Worm (Caenorhabditis elegans) whole organism, late embryonic: Measurements from ENCODE around the gene txdc-12.2.

Experiments
- C08G9.2 ChIP-seq: sonication (generic microtip); optimal IDR thresholded peaks from 2 replicates; lab custom pipeline; 2016; ENCODE audit warnings: mild to moderate bottlenecking, missing genetic modification characterization, moderate library complexity, missing compliant biosample characterization
- C38D4.7 ChIP-seq: fragments of 200-800 bp; sonication (Bioruptor generic); optimal IDR thresholded peaks from 2 replicates; lab custom pipeline; 2018; ENCODE audit warnings: mild to moderate bottlenecking, missing genetic modification characterization, moderate library complexity, missing compliant biosample characterization
- K02D7.2 ChIP-seq: sonication (generic microtip); optimal IDR thresholded peaks from 2 replicates; lab custom pipeline; 2017; ENCODE audit warnings: mild to moderate bottlenecking, missing genetic modification characterization, missing compliant biosample characterization
- T23F11.4 ChIP-seq: fragments of 200-800 bp; sonication (Bioruptor generic); optimal IDR thresholded peaks from 2 replicates; lab custom pipeline; 2018; ENCODE audit warnings: mild to moderate bottlenecking, missing genetic modification characterization, missing compliant biosample characterization
- ahr-1 ChIP-seq: sonication (generic microtip); optimal IDR thresholded peaks from 2 replicates; lab custom pipeline; 2016; ENCODE audit warnings: missing genetic modification characterization, missing compliant biosample characterization
- ama-1 ChIP-seq: fragments of 150-350 bp; optimal IDR thresholded peaks from 2 replicates; lab custom pipeline; 2014
- ceh-19 ChIP-seq: fragments of 200-800 bp; sonication (Bioruptor generic); optimal IDR thresholded peaks from 2 replicates; lab custom pipeline; 2018; ENCODE audit warnings: mild to moderate bottlenecking, missing genetic modification characterization, missing compliant biosample characterization
- ceh-2 ChIP-seq: sonication (generic microtip); optimal IDR thresholded peaks from 2 replicates; lab custom pipeline; 2016; ENCODE audit warnings: missing genotype, missing genetic modification characterization, missing compliant biosample characterization
- ceh-24 ChIP-seq: sonication (generic microtip); optimal IDR thresholded peaks from 2 replicates; lab custom pipeline; 2016; ENCODE audit warnings: mild to moderate bottlenecking, missing genetic modification characterization, missing compliant biosample characterization
- ceh-31 ChIP-seq: sonication (generic microtip); optimal IDR thresholded peaks from 2 replicates; lab custom pipeline; 2016; ENCODE audit warnings: missing genetic modification characterization, missing compliant biosample characterization
- ceh-34 ChIP-seq: sonication (generic microtip); optimal IDR thresholded peaks from 2 replicates; lab custom pipeline; 2016; ENCODE audit warnings: mild to moderate bottlenecking, missing genetic modification characterization, missing compliant biosample characterization
- dmd-4 ChIP-seq: sonication (generic microtip); optimal IDR thresholded peaks from 2 replicates; lab custom pipeline; 2016; ENCODE audit warnings: borderline replicate concordance, missing genetic modification characterization, missing compliant biosample characterization
- dve-1 ChIP-seq: sonication (generic microtip); optimal IDR thresholded peaks from 2 replicates; lab custom pipeline; 2017; ENCODE audit warnings: antibody characterized with exemption, mild to moderate bottlenecking, missing genetic modification characterization, missing compliant biosample characterization
- elt-2 ChIP-seq: sonication (generic microtip); optimal IDR thresholded peaks from 2 replicates; lab custom pipeline; 2016; ENCODE audit warnings: missing genetic modification reagents, missing genetic modification characterization, missing compliant biosample characterization
- hlh-13 ChIP-seq: fragments of 200-800 bp; sonication (Bioruptor generic); optimal IDR thresholded peaks from 2 replicates; lab custom pipeline; 2018; ENCODE audit warnings: mild to moderate bottlenecking, missing genetic modification characterization, missing compliant biosample characterization
- hlh-15 ChIP-seq: sonication (generic microtip); optimal IDR thresholded peaks from 2 replicates; lab custom pipeline; 2016; ENCODE audit warnings: missing genetic modification characterization, missing compliant biosample characterization
- hlh-30 ChIP-seq: sonication (generic microtip); optimal IDR thresholded peaks from 2 replicates; lab custom pipeline; 2017; ENCODE audit warnings: antibody characterized with exemption, missing genetic modification characterization, missing compliant biosample characterization; ENCODE audit not compliant: insufficient read depth
- lim-6 ChIP-seq: sonication (generic microtip); optimal IDR thresholded peaks from 2 replicates; lab custom pipeline; 2016; ENCODE audit warnings: missing genetic modification characterization, missing compliant biosample characterization
- lin-11 ChIP-seq: fragments of 200-800 bp; sonication (Bioruptor generic); optimal IDR thresholded peaks from 2 replicates; lab custom pipeline; 2018; ENCODE audit warnings: mild to moderate bottlenecking, missing genetic modification characterization, missing compliant biosample characterization
- npax-4 ChIP-seq: sonication (generic microtip); optimal IDR thresholded peaks from 2 replicates; lab custom pipeline; 2016; ENCODE audit warnings: missing genetic modification characterization, missing compliant biosample characterization
- odd-2 ChIP-seq: sonication (generic microtip); optimal IDR thresholded peaks from 2 replicates; lab custom pipeline; 2017; ENCODE audit warnings: antibody characterized with exemption, mild to moderate bottlenecking, missing genetic modification characterization, missing compliant biosample characterization
- pat-9 ChIP-seq: fragments of 200-800 bp; sonication (Bioruptor generic); optimal IDR thresholded peaks from 2 replicates; lab custom pipeline; 2018; ENCODE audit warnings: mild to moderate bottlenecking, missing genetic modification characterization, moderate library complexity, missing compliant biosample characterization
- pax-1 ChIP-seq: fragments of 150-350 bp; optimal IDR thresholded peaks from 2 replicates; lab custom pipeline; 2014; ENCODE audit warnings: missing biosample characterization, missing genetic modification characterization
- pha-4 ChIP-seq: fragments of 150-350 bp; optimal IDR thresholded peaks from 2 replicates; lab custom pipeline; 2018; ENCODE audit warnings: missing biosample characterization, missing genetic modification reagents, missing genetic modification characterization
- pros-1 ChIP-seq: fragments of 150-350 bp; optimal IDR thresholded peaks from 2 replicates; lab custom pipeline; 2014; ENCODE audit warnings: missing biosample characterization, missing genetic modification reagents, missing genetic modification characterization
- ref-2 ChIP-seq: sonication (generic microtip); optimal IDR thresholded peaks from 2 replicates; lab custom pipeline; 2016; ENCODE audit warnings: missing genetic modification characterization, missing compliant biosample characterization
- sox-2 ChIP-seq: fragments of 200-800 bp; sonication (Bioruptor generic); IDR thresholded peaks from 2 replicates; pipeline ENCODE4 v1.3.6; 2022; ENCODE audit warnings: missing genetic modification reagents, missing genetic modification characterization, missing compliant biosample characterization
- syd-9 ChIP-seq: sonication (generic microtip); optimal IDR thresholded peaks from 2 replicates; lab custom pipeline; 2016; ENCODE audit warnings: mild to moderate bottlenecking, missing genetic modification characterization, moderate library complexity, missing compliant biosample characterization
- tbx-7 ChIP-seq: sonication (generic microtip); optimal IDR thresholded peaks from 2 replicates; lab custom pipeline; 2016; ENCODE audit warnings: missing genotype, missing genetic modification characterization, missing compliant biosample characterization
- ttx-3 ChIP-seq: sonication (generic microtip); optimal IDR thresholded peaks from 2 replicates; lab custom pipeline; 2016; ENCODE audit warnings: missing genetic modification reagents, missing genetic modification characterization, missing compliant biosample characterization
- unc-42 ChIP-seq: sonication (generic microtip); optimal IDR thresholded peaks from 2 replicates; lab custom pipeline; 2016; ENCODE audit warnings: missing genotype, missing genetic modification characterization, missing compliant biosample characterization
- unc-55 ChIP-seq: sonication (generic microtip); optimal IDR thresholded peaks from 2 replicates; lab custom pipeline; 2017; ENCODE audit warnings: missing biosample characterization, missing genetic modification reagents, missing genetic modification characterization
- ztf-16 ChIP-seq: sonication (generic microtip); optimal IDR thresholded peaks from 2 replicates; lab custom pipeline; 2017; ENCODE audit warnings: missing genetic modification characterization, missing compliant biosample characterization

txdc-12.2 gene

ce11 chrX:2048865-2049405, 25.3 kb upstream of the txdc-12.2 start:
- TF ChIP-seq unc-42 (tag; lab: Kevin White, UChicago): peak; percentile 89
- peak; percentile 23 for TF ChIP-seq ref-2 (tag; lab: Kevin White, UChicago)
- no peak for TF ChIP-seq ahr-1 (tag; lab: Kevin White, UChicago)
- peak; percentile 66 for TF ChIP-seq ceh-31 (tag; lab: Kevin White, UChicago)
- no peak for TF ChIP-seq pax-1 (tag; lab: Kevin White, UChicago)

- TF ChIP-seq unc-55 (GFP tag; lab: Kevin White, UChicago): peak; percentile 69
- no peak for TF ChIP-seq T23F11.4 (GFP tag; lab: Kevin White, UChicago)
These were observed 24.0 kb upstream of the txdc-12.2 start for ce11 chrX:2050212-2050611.

- TF ChIP-seq elt-2 (tag; lab: Kevin White, UChicago) (peak; percentile 14), ztf-16 (tag; lab: Kevin White, UChicago) (no peak)
These were observed 22.6 kb upstream of the txdc-12.2 start, which contains the start of gene Y102A11A.1 for ce11 chrX:2051602-2052001. Gene Y102A11A.1 (plus strand): TSS chrX:2051824.

ce11 chrX:2064730-2065129, 9.5 kb upstream of the txdc-12.2 start, which contains the start of gene F49H12.7:
Gene F49H12.7 (plus strand): TSS chrX:2065030.
- no peak for TF ChIP-seq syd-9 (tag; lab: Kevin White, UChicago)
- TF ChIP-seq ztf-16 (tag; lab: Kevin White, UChicago): no peak
- TF ChIP-seq ceh-2 (tag; lab: Kevin White, UChicago): no peak
- TF ChIP-seq hlh-15 (tag; lab: Kevin White, UChicago): no peak
- no peak for TF ChIP-seq ttx-3 (tag; lab: Kevin White, UChicago)

- TF ChIP-seq dmd-4 (tag; lab: Kevin White, UChicago) (no peak), hlh-13 (GFP tag; lab: Kevin White, UChicago) (no peak), ceh-19 (no peak), pros-1 (tag; lab: Kevin White, UChicago) (no peak), elt-2 (tag; lab: Kevin White, UChicago) (peak; percentile 1)
These were observed 6.0 kb upstream of the txdc-12.2 start for ce11 chrX:2068294-2068693.

- TF ChIP-seq K02D7.2: no peak
- no peak for TF ChIP-seq pha-4 (tag; lab: Kevin White, UChicago)
- no peak for TF ChIP-seq pat-9 (tag; lab: Kevin White, UChicago)
- no peak for TF ChIP-seq ztf-16 (tag; lab: Kevin White, UChicago)
- no peak for TF ChIP-seq dmd-4 (tag; lab: Kevin White, UChicago)
- no peak for TF ChIP-seq C08G9.2
- TF ChIP-seq lin-11 (tag; lab: Kevin White, UChicago): no peak
- TF ChIP-seq ama-1 (lab: Kevin White, UChicago): no peak
- no peak for TF ChIP-seq npax-4 (tag; lab: Kevin White, UChicago)
- TF ChIP-seq ceh-34 (tag; lab: Kevin White, UChicago): no peak
- TF ChIP-seq dve-1 (tag; lab: Kevin White, UChicago): no peak
- no peak for TF ChIP-seq tbx-7 (tag; lab: Kevin White, UChicago)
- no peak for TF ChIP-seq hlh-30
- TF ChIP-seq lim-6: no peak
- TF ChIP-seq odd-2: no peak
- TF ChIP-seq ceh-24 (tag; lab: Kevin White, UChicago): no peak
- TF ChIP-seq sox-2 (GFP tag; lab: Robert Waterston, UW): no peak
- no peak for TF ChIP-seq unc-55 (GFP tag; lab: Kevin White, UChicago)
- no peak for TF ChIP-seq C38D4.7 (GFP tag; lab: Kevin White, UChicago)
These were observed 3.7 kb upstream of the txdc-12.2 start, which contains the start of gene acl-4 for ce11 chrX:2070418-2070996. Gene acl-4 (minus strand): TSS chrX:2070444.
